Worm (Caenorhabditis elegans): ENCODE data around the gene T12C9.7.

T12C9.7 gene

ce11 chrII:4490729-4491128, 30.0 kb upstream of the T12C9.7 start, which contains the start of gene T05C1.5:
TSS of gene T05C1.5 (minus strand) at chrII:4490829.
- TF ChIP-seq nhr-12 (tag; optimal IDR thresholded peaks at IDR 0.05), result no peak
- TF ChIP-seq ceh-82 (tag; optimal IDR thresholded peaks at IDR 0.05), result no peak
- TF ChIP-seq skn-1 (tag; optimal IDR thresholded peaks at IDR 0.05), result no peak
- TF ChIP-seq lsy-12 (tag; optimal IDR thresholded peaks at IDR 0.05), result no peak
- no peak for TF ChIP-seq nhr-23 (tag; optimal IDR thresholded peaks at IDR 0.05)
- no peak for TF ChIP-seq aly-2 (tag; optimal IDR thresholded peaks at IDR 0.05)

ce11 chrII:4489288-4489687, 28.5 kb upstream of the T12C9.7 start, which contains the start of gene T05C1.3:
TSS of gene T05C1.3 (minus strand) at chrII:4489388.
- no peak for TF ChIP-seq lin-39 (tag; optimal IDR thresholded peaks at IDR 0.05)
- TF ChIP-seq snpc-4 (tag; optimal IDR thresholded peaks at IDR 0.05), result no peak
- no peak for TF ChIP-seq aly-2 (tag; optimal IDR thresholded peaks at IDR 0.05)
- TF ChIP-seq fos-1 (tag; optimal IDR thresholded peaks at IDR 0.05), result no peak
- TF ChIP-seq tbx-2 (tag; optimal IDR thresholded peaks at IDR 0.05), result no peak
- no peak for TF ChIP-seq lin-15B (tag; optimal IDR thresholded peaks at IDR 0.05)
- TF ChIP-seq pha-4 (tag; optimal IDR thresholded peaks at IDR 0.05), result no peak
- TF ChIP-seq nhr-12 (tag; optimal IDR thresholded peaks at IDR 0.05), result no peak
- TF ChIP-seq nhr-237 (tag; optimal IDR thresholded peaks at IDR 0.05), result no peak
- no peak for TF ChIP-seq sea-2 (GFP tag; optimal IDR thresholded peaks at IDR 0.05)
- TF ChIP-seq ztf-4 (tag; optimal IDR thresholded peaks at IDR 0.05), result no peak
- TF ChIP-seq nhr-25 (tag; optimal IDR thresholded peaks at IDR 0.05), result no peak
- TF ChIP-seq mml-1 (tag; optimal IDR thresholded peaks at IDR 0.05), result no peak
- TF ChIP-seq egl-27 (tag; optimal IDR thresholded peaks at IDR 0.05), result no peak

ce11 chrII:4482021-4482420, 21.3 kb upstream of the T12C9.7 start, which contains the start of gene T05C1.2:
TSS of gene T05C1.2 (minus strand) at chrII:4482121.
- TF ChIP-seq pha-4 (tag; optimal IDR thresholded peaks at IDR 0.05) (no peak), egl-27 (tag; optimal IDR thresholded peaks at IDR 0.05) (no peak), nhr-67 (tag; optimal IDR thresholded peaks at IDR 0.05) (no peak), nhr-11 (tag; optimal IDR thresholded peaks at IDR 0.05) (no peak), nhr-77 (tag; optimal IDR thresholded peaks at IDR 0.05) (no peak), snpc-4 (tag; optimal IDR thresholded peaks at IDR 0.05) (no peak), skn-1 (tag; optimal IDR thresholded peaks at IDR 0.05) (no peak), ZK546.5 (tag; optimal IDR thresholded peaks at IDR 0.05) (no peak), tbx-2 (tag; optimal IDR thresholded peaks at IDR 0.05) (no peak), egl-5 (tag; optimal IDR thresholded peaks at IDR 0.05) (no peak), aly-2 (tag; optimal IDR thresholded peaks at IDR 0.05) (no peak), ceh-9 (tag; optimal IDR thresholded peaks at IDR 0.05) (no peak), elt-2 (tag; optimal IDR thresholded peaks at IDR 0.05) (no peak), fkh-2 (tag; optimal IDR thresholded peaks at IDR 0.05) (no peak), nhr-12 (tag; optimal IDR thresholded peaks at IDR 0.05) (no peak), nhr-28 (tag; optimal IDR thresholded peaks at IDR 0.05) (no peak)

ce11 chrII:4478303-4478702, 17.6 kb upstream of the T12C9.7 start, which contains the start of gene T05C1.1:
TSS of gene T05C1.1 (plus strand) at chrII:4478603.
- TF ChIP-seq jun-1 (tag; optimal IDR thresholded peaks at IDR 0.05), result no peak
- no peak for TF ChIP-seq zag-1 (tag; optimal IDR thresholded peaks at IDR 0.05)
- TF ChIP-seq ZK546.5 (tag; optimal IDR thresholded peaks at IDR 0.05), result no peak
- no peak for TF ChIP-seq fos-1 (tag; optimal IDR thresholded peaks at IDR 0.05)
- TF ChIP-seq ama-1 (optimal IDR thresholded peaks at IDR 0.05), result no peak

ce11 chrII:4474005-4474655, 13.4 kb upstream of the T12C9.7 start:
- TF ChIP-seq ceh-16 (tag; optimal IDR thresholded peaks at IDR 0.05) (no peak), unc-62 (GFP tag; optimal IDR thresholded peaks at IDR 0.05) (no peak), nhr-28 (tag; optimal IDR thresholded peaks at IDR 0.05) (no peak), egl-27 (tag; optimal IDR thresholded peaks at IDR 0.05) (no peak), elt-3 (tag; optimal IDR thresholded peaks at IDR 0.05) (no peak)

Data from whole organism, L3 larva.